Worm (Caenorhabditis elegans): Measurements from ENCODE around the gene W06H8.2.

W06H8.2 gene

DNA sequence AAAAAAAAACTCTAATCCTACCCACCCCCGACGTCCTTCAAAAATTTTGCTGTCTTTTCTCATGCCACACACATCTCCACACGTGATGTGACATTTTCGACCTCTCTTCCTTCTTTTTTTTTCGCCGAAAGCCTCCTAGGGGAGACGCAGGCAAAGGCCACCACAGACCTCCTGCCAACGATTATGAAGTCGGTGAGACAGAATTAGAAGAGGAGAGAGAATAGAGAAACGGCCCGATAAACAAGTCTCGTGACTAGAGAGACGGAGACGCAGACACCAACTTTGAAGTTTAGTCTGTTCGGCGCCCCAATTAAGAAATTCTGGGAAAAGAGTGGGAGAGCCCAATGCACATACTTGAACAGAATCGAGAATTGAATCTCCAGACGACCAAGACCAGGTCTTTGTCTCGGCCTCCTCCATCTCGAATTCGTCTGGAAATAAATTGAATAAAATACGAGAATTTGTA is 18.0 kb downstream of the W06H8.2 start:
- TF ChIP-seq ztf-22 (GFP tag; optimal IDR thresholded peaks at IDR 0.05) (peak; percentile 57), gei-17 (GFP tag; optimal IDR thresholded peaks at IDR 0.05) (peak; percentile 79), ztf-6 (GFP tag; IDR thresholded peaks at IDR 0.05) (no peak), dox-1 (GFP tag; IDR thresholded peaks at IDR 0.05) (peak; percentile 89), hlh-26 (GFP tag; conservative IDR thresholded peaks at IDR 0.05) (no peak), mes-4 (tag; optimal IDR thresholded peaks at IDR 0.05) (no peak), Y79H2A.3 (GFP tag; conservative IDR thresholded peaks at IDR 0.05) (no peak), F23B12.7 (tag; optimal IDR thresholded peaks at IDR 0.05; ENCODE audit: insufficient read depth) (peak; percentile 31), let-526 (GFP tag; IDR thresholded peaks at IDR 0.05) (peak; percentile 86; the same call in 1 of the 2 replicates), lag-1 (GFP tag; IDR thresholded peaks at IDR 0.05) (no peak), atf-7 (tag; optimal IDR thresholded peaks at IDR 0.05) (peak; percentile 88), ztf-3 (GFP tag; optimal IDR thresholded peaks at IDR 0.05) (peak; percentile 72), pbrm-1 (GFP tag; IDR thresholded peaks at IDR 0.05) (peak; percentile 75), sptf-2 (GFP tag; optimal IDR thresholded peaks at IDR 0.05) (no peak), hsf-1 (GFP tag; IDR thresholded peaks at IDR 0.05) (no peak), zfh-2 (GFP tag; conservative IDR thresholded peaks at IDR 0.05) (peak; percentile 93), ccch-3 (GFP tag; optimal IDR thresholded peaks at IDR 0.05) (no peak), ztf-28 (GFP tag; IDR thresholded peaks at IDR 0.05) (no peak), Y56A3A.18 (GFP tag; IDR thresholded peaks at IDR 0.05) (peak; percentile 57), nfyb-1 (GFP tag; IDR thresholded peaks at IDR 0.05) (peak; percentile 93), pha-4 (tag; optimal IDR thresholded peaks at IDR 0.05) (peak; percentile 97), C06A6.2 (GFP tag; conservative IDR thresholded peaks at IDR 0.05) (peak; percentile 89), Y53G8AR.9 (GFP tag; conservative IDR thresholded peaks at IDR 0.05) (peak; percentile 80), F33H1.4 (GFP tag; IDR thresholded peaks at IDR 0.05) (no peak), mcd-1 (GFP tag; IDR thresholded peaks at IDR 0.05) (peak; percentile 77), ceh-79 (tag; optimal IDR thresholded peaks at IDR 0.05) (no peak), athp-1 (tag; optimal IDR thresholded peaks at IDR 0.05) (peak; percentile 75), lin-40 (tag; optimal IDR thresholded peaks at IDR 0.05) (peak; percentile 92), ceh-27 (GFP tag; optimal IDR thresholded peaks at IDR 0.05) (peak; percentile 87), rec-8 (tag; optimal IDR thresholded peaks at IDR 0.05) (no peak), madf-10 (tag; optimal IDR thresholded peaks at IDR 0.05) (peak; percentile 98), K11D2.4 (GFP tag; IDR thresholded peaks at IDR 0.05) (peak; percentile 92), attf-6 (GFP tag; IDR thresholded peaks at IDR 0.05) (no peak), snpc-1.1 (tag; optimal IDR thresholded peaks at IDR 0.05; ENCODE audit: insufficient read depth) (no peak), F57A8.1 (GFP tag; optimal IDR thresholded peaks at IDR 0.05) (no peak), ztf-26 (tag; optimal IDR thresholded peaks at IDR 0.05) (peak; percentile 72), cebp-1 (GFP tag; IDR thresholded peaks at IDR 0.05) (peak; percentile 79), cebp-1 (tag; optimal IDR thresholded peaks at IDR 0.05) (peak; percentile 94), dpff-1 (tag; optimal IDR thresholded peaks at IDR 0.05) (no peak), akir-1 (GFP tag; optimal IDR thresholded peaks at IDR 0.05) (no peak), F39B2.1 (GFP tag; IDR thresholded peaks at IDR 0.05) (no peak), nfya-2 (GFP tag; IDR thresholded peaks at IDR 0.05) (no peak), zim-3 (tag; optimal IDR thresholded peaks at IDR 0.05) (peak; percentile 72), egrh-3 (GFP tag; IDR thresholded peaks at IDR 0.05) (peak; percentile 45; the same call in 1 of the 2 replicates), nhr-90 (tag; optimal IDR thresholded peaks at IDR 0.05) (peak; percentile 83), unc-130 (GFP tag; optimal IDR thresholded peaks at IDR 0.05) (no peak), snpc-4 (GFP tag; optimal IDR thresholded peaks at IDR 0.05) (peak; percentile 9), snpc-4 (tag; optimal IDR thresholded peaks at IDR 0.05) (peak in 3 of 4 experiments; percentile 68 to 79 (median 74)), F37B4.10 (GFP tag; IDR thresholded peaks at IDR 0.05) (peak; percentile 84; the same call in 1 of the 2 replicates)
